Worm (Caenorhabditis elegans): ENCODE measurements around the gene col-104.
"Not testable (repeated sequence)": the region's sequence is repeated elsewhere in the genome, so short reads cannot be mapped to it uniquely, and the experiment has no call there.

The col-104 gene

DNA sequence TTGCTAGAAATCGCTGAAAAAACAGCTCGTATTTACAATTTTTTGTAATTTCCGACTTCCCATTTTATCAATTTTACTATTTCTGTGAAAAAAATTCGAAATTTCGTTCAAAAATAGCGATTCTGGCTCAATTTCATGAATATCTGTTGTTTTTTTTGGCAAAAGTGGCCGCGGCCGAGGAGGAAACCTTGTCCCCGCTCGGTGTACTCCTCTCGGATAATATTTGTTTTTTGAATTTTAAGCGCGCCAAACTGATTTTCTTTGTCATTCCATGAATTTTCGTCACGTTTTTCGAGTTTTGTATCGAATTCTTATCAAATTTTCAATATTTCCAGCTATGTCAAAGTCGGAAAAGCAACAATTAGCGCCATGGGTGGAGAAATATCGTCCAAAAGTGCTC is 8.1 kb downstream of the col-104 start, which contains the start of gene rfc-2 (continued):
- TF ChIP-seq lin-35 (GFP tag; optimal IDR thresholded peaks at IDR 0.05), result peak; percentile 55 to 68

DNA sequence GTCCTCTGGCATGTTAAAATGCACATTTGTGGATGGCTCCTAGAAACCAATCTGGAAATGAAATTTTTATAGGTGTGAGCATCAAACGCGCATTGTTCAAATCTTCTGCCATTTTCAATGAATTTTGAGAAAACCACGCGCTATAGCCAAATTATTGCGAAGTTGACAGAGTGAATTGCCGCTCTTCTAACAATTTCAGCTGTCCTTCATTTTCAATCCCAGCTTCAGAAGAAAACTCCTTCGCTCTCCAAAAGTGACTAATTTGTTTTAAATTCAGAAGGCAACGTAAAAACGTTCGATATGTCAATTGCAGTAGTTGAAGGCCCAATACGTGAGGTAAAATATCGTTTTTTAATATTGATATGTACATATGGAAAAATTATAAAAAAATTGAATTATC is 11.7 kb downstream of the col-104 start, which contains the start of gene F58F6.5:
Gene F58F6.5 (plus strand): TSS at position 301 of the 400 bp plus-strand sequence.
- not testable (repeated sequence) for TF ChIP-seq ces-1 (GFP tag; optimal IDR thresholded peaks at IDR 0.05); nhr-12 (tag; optimal IDR thresholded peaks at IDR 0.05); rnt-1 (tag; optimal IDR thresholded peaks at IDR 0.05)

DNA sequence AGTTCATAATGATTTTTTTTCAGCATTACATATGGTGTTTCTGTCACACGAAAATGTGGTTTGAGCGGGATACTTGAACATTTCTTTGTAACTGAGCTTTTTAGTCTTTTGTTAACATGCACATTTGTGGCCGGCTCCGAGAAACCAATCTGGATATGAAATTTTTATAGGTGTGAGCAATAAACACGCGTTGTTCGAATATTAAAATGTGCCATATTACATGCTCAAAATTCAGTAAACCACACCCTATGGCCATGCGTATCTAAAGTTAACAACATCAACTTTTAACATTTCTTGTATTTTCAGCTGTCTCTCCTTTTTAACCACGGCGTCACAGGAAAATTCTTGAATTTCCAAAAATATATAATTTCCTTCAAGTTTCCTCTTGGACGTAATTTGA is 14.3 kb downstream of the col-104 start, which contains the start of gene F58F6.6:
Gene F58F6.6 (plus strand): TSS at position 301 of the 400 bp plus-strand sequence.
- TF ChIP-seq unc-62 (GFP tag; optimal IDR thresholded peaks at IDR 0.05); C34B4.2 (tag; optimal IDR thresholded peaks at IDR 0.05); xbp-1 (tag; optimal IDR thresholded peaks at IDR 0.05): not testable (repeated sequence)

DNA sequence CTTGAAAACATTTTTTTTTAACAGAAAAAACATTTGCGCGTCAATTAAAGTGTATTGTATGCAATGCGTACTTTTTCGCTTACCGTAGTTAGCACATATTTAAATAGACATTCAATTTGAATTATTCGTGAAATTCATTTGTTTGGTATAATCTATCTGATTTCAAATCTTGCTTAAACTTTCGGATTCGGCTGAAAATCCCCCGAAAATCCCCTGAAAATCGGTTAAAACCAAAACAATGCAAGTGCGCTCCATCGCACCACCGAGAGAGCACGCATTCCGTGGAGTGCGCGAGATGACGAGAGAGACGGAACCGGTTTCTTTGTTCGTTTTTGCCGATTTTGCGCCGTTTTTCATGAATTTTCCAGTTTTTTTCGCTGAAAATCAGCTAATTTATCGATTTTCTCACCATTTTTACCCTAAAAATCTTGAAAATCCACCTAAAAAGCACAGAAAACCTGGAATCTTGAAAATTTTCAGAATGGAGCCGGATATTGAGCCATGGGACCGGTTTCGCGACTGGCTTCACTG is 26.4 kb downstream of the col-104 start, which contains the start of gene F53H1.3:
Gene F53H1.3 (plus strand): TSS at position 481 of the 531 bp plus-strand sequence.
- peak; percentile 55 for TF ChIP-seq snu-23 (GFP tag; optimal IDR thresholded peaks at IDR 0.05)
- no peak for TF ChIP-seq egl-27 (tag; optimal IDR thresholded peaks at IDR 0.05)
- TF ChIP-seq lin-13 (GFP tag; optimal IDR thresholded peaks at IDR 0.05), result peak; percentile 60
- TF ChIP-seq F16B12.6 (tag; optimal IDR thresholded peaks at IDR 0.05), result peak; percentile 16
- TF ChIP-seq isw-1 (GFP tag; IDR thresholded peaks at IDR 0.05), result peak; percentile 10; the same call in 1 of the 2 replicates
- TF ChIP-seq ceh-82 (tag; optimal IDR thresholded peaks at IDR 0.05), result peak in 2 of 3 experiments; percentile 16 to 29
- TF ChIP-seq egl-13 (tag; optimal IDR thresholded peaks at IDR 0.05), result no peak
- TF ChIP-seq dpl-1 (GFP tag; optimal IDR thresholded peaks at IDR 0.05), result peak; percentile 40 to 66 (median 62)
- TF ChIP-seq lsy-2 (tag; optimal IDR thresholded peaks at IDR 0.05), result peak; percentile 70 to 89
- TF ChIP-seq snpc-4 (tag; optimal IDR thresholded peaks at IDR 0.05), result no peak
- peak; percentile 48 for TF ChIP-seq swsn-7 (tag; optimal IDR thresholded peaks at IDR 0.05)
- peak; percentile 40 for TF ChIP-seq ceh-90 (tag; optimal IDR thresholded peaks at IDR 0.05)
- TF ChIP-seq mep-1 (tag; optimal IDR thresholded peaks at IDR 0.05), result peak; percentile 36
- TF ChIP-seq ztf-11 (tag; optimal IDR thresholded peaks at IDR 0.05), result no peak
- TF ChIP-seq nhr-85 (tag), result peak; percentile 77
- TF ChIP-seq efl-1 (optimal IDR thresholded peaks at IDR 0.05), result peak; percentile 68 to 72
- TF ChIP-seq efl-1 (GFP tag; optimal IDR thresholded peaks at IDR 0.05 in 1 of 2), result peak; percentile 71 to 96
- TF ChIP-seq ceh-63 (GFP tag; optimal IDR thresholded peaks at IDR 0.05), result peak; percentile 14
- no peak for TF ChIP-seq tbx-2 (tag; optimal IDR thresholded peaks at IDR 0.05)
- TF ChIP-seq nhr-11 (tag; optimal IDR thresholded peaks at IDR 0.05), result no peak
- TF ChIP-seq hlh-17 (GFP tag; optimal IDR thresholded peaks at IDR 0.05; ENCODE audit: borderline replicate concordance), result no peak
- TF ChIP-seq grh-1 (GFP tag; IDR thresholded peaks at IDR 0.05), result peak; percentile 98
- TF ChIP-seq lin-35 (GFP tag; optimal IDR thresholded peaks at IDR 0.05), result peak; percentile 55
- TF ChIP-seq unc-86 (tag; optimal IDR thresholded peaks at IDR 0.05), result peak; percentile 12
- no peak for TF ChIP-seq ces-1 (GFP tag; optimal IDR thresholded peaks at IDR 0.05)
- TF ChIP-seq lin-15B (tag; optimal IDR thresholded peaks at IDR 0.05), result peak; percentile 29
- TF ChIP-seq xbp-1 (tag; optimal IDR thresholded peaks at IDR 0.05), result peak; percentile 38
- peak; percentile 4 for TF ChIP-seq fkh-4 (tag; optimal IDR thresholded peaks at IDR 0.05; ENCODE audit: borderline replicate concordance)

DNA sequence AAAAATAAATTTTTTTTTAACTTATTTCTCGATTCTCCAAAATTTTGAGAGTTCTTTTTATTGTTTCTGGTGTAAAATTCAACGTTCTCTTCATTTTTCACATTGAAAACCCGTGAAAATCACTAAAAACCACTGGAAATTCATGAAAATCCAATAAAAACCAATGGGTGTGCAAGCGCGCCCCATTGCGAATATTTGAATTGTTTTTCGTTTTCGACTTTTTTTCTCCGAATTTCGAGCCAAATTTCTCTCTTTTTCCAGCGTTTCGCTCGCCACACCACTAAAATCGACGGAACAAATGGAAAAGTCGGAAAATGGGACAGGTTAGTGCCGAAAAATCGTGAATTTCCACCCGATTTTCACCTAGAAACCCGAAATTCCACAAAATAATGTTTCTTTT is 44.8 kb downstream of the col-104 start:
- TF ChIP-seq efl-1 (optimal IDR thresholded peaks at IDR 0.05) (peak in 1 of 2 experiments; percentile 11), efl-1 (GFP tag; optimal IDR thresholded peaks at IDR 0.05 in 1 of 2) (peak; percentile 1 to 95), hlh-17 (GFP tag; optimal IDR thresholded peaks at IDR 0.05; ENCODE audit: borderline replicate concordance) (no peak), dpl-1 (GFP tag; optimal IDR thresholded peaks at IDR 0.05) (peak in 2 of 3 experiments; percentile 49 to 54)
